Fruit fly (Drosophila melanogaster) whole organism: ENCODE results near the gene slmb.

ENCODE experiments used
- CG8478 ChIP-seq: fragments of >200 bp; optimal IDR thresholded peaks from 2 replicates; lab custom pipeline; 2018; ENCODE audit warnings: inconsistent platforms
- Dll ChIP-seq: fragments of >200 bp; optimal IDR thresholded peaks from 2 replicates; lab custom pipeline; 2017
- EcR ChIP-seq, 2 experiments: fragments of >200 bp; optimal IDR thresholded peaks; 2 replicates each; lab custom pipeline; 2017; ENCODE audit warnings: missing biosample characterization in 2 of 2, missing genetic modification characterization in 2 of 2, missing genetic modification reagents in 2 of 2
- pan ChIP-seq: fragments of >200 bp; optimal IDR thresholded peaks from 2 replicates; lab custom pipeline; 2017
- psq ChIP-seq: fragments of >200 bp; optimal IDR thresholded peaks from 2 replicates; lab custom pipeline; 2017
- usp ChIP-seq: fragments of >200 bp; optimal IDR thresholded peaks from 2 replicates; lab custom pipeline; 2017; ENCODE audit warnings: missing biosample characterization, missing genetic modification characterization, mixed read lengths

Gene slmb

DNA sequence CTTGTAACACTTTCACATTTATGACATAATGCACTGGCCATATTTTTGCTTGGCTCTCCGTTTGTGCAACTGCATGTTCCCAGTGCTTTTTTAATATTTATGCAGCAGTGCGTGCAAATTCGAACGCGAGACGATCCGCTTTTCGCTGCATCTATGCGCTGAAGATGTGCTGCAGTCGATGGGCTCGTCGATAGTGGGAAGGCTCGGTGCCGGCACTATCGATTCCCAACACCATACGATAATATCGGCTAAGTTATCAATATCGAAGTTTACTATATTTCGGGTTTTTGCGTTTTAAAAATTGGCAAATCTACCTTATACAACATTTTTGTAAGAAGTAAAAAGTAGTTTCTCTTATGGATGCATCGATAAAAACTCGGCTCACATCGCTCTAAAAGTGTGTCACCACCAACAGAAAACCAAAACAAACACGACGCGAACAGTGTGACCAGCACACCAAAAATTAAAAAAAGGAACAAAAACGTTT, 29.6 kb downstream of the slmb start, which contains the start of gene RhoGAP93B:
Gene RhoGAP93B (minus strand): TSS at position 197 of the 487 bp plus-strand sequence.
- TF ChIP-seq usp (GFP tag; lab: Kevin White, UChicago): no peak
- TF ChIP-seq EcR (GFP tag; optimal IDR thresholded peaks at IDR 0.05; lab: Kevin White, UChicago): no peak
- no peak for TF ChIP-seq CG8478 (lab: Kevin White, UChicago)
- no peak for TF ChIP-seq Dll (lab: Kevin White, UChicago)
- no peak for TF ChIP-seq psq (lab: Kevin White, UChicago)
- TF ChIP-seq pan (lab: Kevin White, UChicago): no peak

DNA sequence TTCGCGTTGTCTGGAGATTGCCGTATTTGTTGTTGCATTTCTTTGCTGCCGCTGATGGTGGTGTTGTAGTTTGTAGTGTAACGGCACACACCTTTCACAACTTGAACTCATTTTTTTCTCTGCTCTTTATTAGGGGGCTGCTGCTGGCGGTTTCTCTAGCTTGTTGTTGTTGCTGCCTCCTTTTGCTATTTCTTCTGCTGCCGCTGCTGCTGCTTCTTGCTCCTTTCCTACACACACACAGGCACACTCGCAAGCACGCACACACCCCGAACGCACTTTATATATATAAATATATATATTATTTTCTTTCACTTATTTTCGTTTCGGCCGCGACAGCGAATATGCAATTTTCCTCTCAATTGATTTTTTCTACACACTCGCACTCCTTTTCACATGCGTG, 30.1 kb downstream of the slmb start:
- TF ChIP-seq Dll (lab: Kevin White, UChicago): no peak
- no peak for TF ChIP-seq usp (GFP tag; lab: Kevin White, UChicago)
- TF ChIP-seq pan (lab: Kevin White, UChicago): no peak
- no peak for TF ChIP-seq CG8478 (lab: Kevin White, UChicago)
- no peak for TF ChIP-seq EcR (GFP tag; optimal IDR thresholded peaks at IDR 0.05; lab: Kevin White, UChicago)
- TF ChIP-seq psq (lab: Kevin White, UChicago): no peak

DNA sequence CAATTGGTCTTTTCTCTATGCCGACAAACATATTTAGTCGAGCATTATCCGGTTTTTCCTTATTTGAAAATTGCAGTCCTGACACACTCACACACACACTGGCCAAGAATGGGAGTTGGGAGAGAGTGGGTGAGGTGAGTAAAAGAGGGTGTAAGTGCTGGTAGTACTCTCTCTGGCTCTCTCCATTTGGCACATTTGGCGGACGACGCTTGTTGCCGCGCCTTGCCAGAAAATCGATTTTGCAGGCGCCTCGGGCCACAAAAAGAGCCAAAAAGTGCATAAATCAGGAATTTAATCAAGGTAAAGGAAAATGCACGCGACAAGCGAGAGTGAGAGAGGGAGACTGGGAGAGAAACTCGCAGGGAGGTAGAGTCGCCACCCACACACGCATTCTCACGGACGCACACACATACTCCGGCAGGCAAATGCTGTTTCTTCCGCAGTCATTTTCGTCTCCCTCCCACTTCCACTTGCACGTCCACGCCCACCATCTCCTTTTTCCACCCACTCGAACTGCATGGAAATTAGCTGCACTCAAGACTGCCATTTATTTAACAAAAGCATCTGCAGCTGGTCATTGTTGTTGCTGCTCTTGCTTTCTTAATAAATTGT, 30.6 kb downstream of the slmb start:
- TF ChIP-seq usp (GFP tag; lab: Kevin White, UChicago) (no peak), psq (lab: Kevin White, UChicago) (no peak), EcR (GFP tag; optimal IDR thresholded peaks at IDR 0.05; lab: Kevin White, UChicago) (no peak), Dll (lab: Kevin White, UChicago) (no peak), pan (lab: Kevin White, UChicago) (no peak), CG8478 (lab: Kevin White, UChicago) (no peak)

DNA sequence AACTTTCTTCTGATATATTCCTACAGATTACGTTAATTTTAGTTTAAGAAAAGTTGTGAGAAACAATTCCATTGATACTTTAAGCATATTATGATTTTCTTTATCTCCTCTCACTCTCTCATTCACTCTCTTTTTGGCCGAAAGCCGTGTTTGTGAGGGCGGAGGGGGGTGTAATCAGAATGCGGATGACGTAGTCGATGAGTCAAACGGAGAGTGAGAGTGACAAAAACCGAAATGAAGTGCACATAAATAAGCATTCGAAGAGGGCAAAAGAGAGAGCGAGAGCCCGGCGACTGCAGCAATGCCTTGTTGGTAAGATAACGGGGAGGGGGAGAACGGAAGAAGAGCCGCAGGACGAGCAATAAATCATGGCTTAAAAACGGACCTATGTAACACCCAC, 33.0 kb downstream of the slmb start:
- no peak for TF ChIP-seq usp (GFP tag; lab: Kevin White, UChicago)
- no peak for TF ChIP-seq CG8478 (lab: Kevin White, UChicago)

DNA sequence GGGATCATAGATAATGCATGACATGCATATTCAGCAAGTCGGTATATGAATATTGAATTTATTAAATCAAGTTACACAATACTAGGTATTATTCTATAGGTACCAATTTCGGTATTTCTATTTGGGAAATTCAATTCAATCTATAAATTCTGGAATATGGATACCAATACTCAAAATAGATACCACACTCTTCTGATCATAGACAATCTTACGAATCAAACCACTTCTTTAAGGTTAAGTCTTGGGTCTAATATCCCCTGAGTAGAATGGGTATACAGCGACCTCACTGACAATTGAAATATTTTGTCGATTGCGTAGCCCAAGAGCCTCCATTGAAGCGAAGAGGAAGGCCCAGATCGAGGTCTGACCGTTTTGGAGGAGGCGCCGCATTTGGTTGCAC, 34.5 kb downstream of the slmb start:
- no peak for TF ChIP-seq psq (lab: Kevin White, UChicago)
- TF ChIP-seq usp (GFP tag; lab: Kevin White, UChicago): no peak
- TF ChIP-seq CG8478 (lab: Kevin White, UChicago): no peak
- TF ChIP-seq EcR (GFP tag; optimal IDR thresholded peaks at IDR 0.05; lab: Kevin White, UChicago): no peak
- no peak for TF ChIP-seq Dll (lab: Kevin White, UChicago)
- no peak for TF ChIP-seq pan (lab: Kevin White, UChicago)

DNA sequence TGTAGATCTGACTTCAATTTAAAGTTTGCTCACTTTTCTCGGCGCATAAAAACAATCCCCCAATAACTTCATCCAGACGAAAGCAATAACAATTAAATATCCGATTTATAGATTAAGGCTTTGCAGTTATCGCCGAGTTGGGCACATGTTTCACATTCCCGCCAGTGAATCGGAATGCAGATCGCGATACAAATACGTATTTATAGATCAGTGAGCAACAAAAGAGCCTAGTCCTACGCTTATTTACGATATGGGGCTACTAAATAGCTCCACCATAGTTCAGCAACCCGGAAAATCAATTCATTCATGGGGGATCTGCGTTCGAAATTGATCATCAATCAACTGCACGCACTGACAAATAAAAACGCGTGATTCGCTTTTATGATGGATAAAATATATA, 35.2 kb downstream of the slmb start:
- TF ChIP-seq EcR (GFP tag; optimal IDR thresholded peaks at IDR 0.05; lab: Kevin White, UChicago) (no peak), CG8478 (lab: Kevin White, UChicago) (no peak), Dll (lab: Kevin White, UChicago) (no peak), usp (GFP tag; lab: Kevin White, UChicago) (no peak), psq (lab: Kevin White, UChicago) (no peak), pan (lab: Kevin White, UChicago) (no peak)

DNA sequence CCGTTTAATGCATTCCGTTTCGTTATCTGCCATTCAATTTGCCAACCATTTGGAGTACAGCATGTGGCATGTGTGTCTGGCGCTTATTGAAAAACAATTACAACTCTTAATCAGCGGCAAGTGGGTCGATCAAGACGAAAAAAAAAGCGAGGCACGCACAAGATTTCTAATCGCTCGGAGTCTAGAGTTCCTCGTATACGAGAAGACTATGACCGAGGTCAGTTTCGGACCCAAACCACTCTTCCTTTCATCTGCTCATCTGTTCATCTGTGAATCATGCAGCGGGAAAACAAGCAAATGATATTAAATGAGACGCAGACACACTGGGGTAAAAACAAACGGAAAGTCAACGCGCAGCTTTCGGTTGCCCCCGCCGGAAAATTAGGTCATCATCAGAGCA, 35.8 kb downstream of the slmb start:
- TF ChIP-seq Dll (lab: Kevin White, UChicago) (no peak), pan (lab: Kevin White, UChicago) (no peak), EcR (GFP tag; optimal IDR thresholded peaks at IDR 0.05; lab: Kevin White, UChicago) (no peak)

DNA sequence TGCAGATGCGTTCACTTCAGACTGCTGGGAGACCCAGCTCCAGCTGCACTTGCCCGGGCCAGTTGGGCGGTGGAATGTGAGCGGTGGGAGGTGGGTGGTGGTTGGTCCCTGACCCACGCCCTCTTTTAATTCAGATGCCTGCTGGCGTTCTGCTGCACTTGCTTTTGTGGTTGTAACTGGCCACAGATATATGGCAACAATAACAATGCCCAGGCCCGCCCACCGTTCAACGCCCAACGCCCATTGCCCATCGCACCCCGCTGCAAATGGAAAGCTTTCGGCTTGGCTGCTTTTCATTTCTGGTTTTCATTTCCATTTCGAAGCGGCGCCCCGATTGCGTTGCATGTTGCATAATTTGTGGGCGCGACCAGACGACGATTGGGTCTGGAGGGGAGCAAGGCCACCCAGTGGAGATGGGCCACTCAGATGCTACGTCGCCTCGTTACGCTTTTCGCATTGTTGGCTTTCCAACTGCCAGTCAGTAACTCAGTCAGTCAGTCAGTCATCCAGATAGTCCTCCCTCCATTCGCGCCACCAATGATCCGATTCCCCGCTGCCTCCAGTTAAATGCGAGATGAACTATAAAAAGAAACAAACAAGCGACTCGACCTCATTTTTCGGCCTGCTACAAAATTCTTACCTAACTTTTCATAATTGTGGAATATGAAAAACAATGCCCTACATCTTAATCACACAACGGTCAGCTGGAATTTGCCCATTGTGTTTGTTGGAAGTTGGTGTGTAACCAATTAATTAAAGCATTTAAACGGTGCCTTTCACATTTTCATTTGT, 36.9 kb downstream of the slmb start:
- TF ChIP-seq usp (GFP tag; lab: Kevin White, UChicago) (no peak), pan (lab: Kevin White, UChicago) (no peak), CG8478 (lab: Kevin White, UChicago) (no peak), EcR (GFP tag; optimal IDR thresholded peaks at IDR 0.05; lab: Kevin White, UChicago) (no peak), Dll (lab: Kevin White, UChicago) (no peak), psq (lab: Kevin White, UChicago) (no peak)

DNA sequence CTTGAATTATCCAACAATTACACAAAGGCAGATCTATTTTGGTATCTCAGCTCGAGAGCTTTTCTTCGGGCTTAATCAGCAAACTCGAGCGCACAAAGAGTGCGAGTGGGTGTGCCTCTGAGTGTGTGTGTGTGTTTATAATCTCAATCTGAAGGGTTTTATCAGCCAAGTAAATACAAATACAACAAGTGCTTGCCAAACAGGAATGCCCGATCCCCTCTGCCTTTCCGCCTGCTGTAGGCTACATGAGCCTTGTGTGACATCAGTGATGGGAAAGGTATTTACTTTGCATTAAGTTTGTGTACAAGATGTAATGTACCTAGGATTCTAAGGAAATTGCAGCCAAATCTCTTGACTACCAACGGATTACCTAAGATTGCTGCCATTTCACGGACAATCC, 37.9 kb downstream of the slmb start:
- TF ChIP-seq EcR (GFP tag; optimal IDR thresholded peaks at IDR 0.05; lab: Kevin White, UChicago) (no peak), CG8478 (lab: Kevin White, UChicago) (no peak), pan (lab: Kevin White, UChicago) (no peak), psq (lab: Kevin White, UChicago) (no peak), usp (GFP tag; lab: Kevin White, UChicago) (no peak)

DNA sequence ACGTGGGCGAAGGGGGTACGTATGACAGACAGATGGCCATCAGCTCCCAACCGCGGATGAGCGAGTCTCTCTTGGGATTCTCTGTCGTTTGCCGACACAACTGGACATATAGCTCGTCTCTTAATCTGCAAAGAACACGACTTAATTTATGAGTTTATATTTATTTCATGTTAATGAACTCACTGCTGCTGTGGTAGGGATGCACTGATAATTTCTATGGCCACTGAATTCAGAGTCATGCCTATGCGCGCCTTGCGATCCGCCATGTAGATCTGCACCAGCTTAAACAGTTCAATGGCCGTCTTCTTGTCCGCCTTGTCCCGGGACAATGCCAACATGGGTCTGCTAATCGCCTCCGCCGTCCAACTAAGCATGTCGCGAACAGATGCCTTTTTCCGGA, 42.3 kb downstream of the slmb start:
- no peak for TF ChIP-seq usp (GFP tag; lab: Kevin White, UChicago)
- no peak for TF ChIP-seq Dll (lab: Kevin White, UChicago)
- no peak for TF ChIP-seq CG8478 (lab: Kevin White, UChicago)
- TF ChIP-seq EcR (GFP tag; optimal IDR thresholded peaks at IDR 0.05; lab: Kevin White, UChicago): no peak
- TF ChIP-seq psq (lab: Kevin White, UChicago): no peak
- TF ChIP-seq pan (lab: Kevin White, UChicago): no peak

DNA sequence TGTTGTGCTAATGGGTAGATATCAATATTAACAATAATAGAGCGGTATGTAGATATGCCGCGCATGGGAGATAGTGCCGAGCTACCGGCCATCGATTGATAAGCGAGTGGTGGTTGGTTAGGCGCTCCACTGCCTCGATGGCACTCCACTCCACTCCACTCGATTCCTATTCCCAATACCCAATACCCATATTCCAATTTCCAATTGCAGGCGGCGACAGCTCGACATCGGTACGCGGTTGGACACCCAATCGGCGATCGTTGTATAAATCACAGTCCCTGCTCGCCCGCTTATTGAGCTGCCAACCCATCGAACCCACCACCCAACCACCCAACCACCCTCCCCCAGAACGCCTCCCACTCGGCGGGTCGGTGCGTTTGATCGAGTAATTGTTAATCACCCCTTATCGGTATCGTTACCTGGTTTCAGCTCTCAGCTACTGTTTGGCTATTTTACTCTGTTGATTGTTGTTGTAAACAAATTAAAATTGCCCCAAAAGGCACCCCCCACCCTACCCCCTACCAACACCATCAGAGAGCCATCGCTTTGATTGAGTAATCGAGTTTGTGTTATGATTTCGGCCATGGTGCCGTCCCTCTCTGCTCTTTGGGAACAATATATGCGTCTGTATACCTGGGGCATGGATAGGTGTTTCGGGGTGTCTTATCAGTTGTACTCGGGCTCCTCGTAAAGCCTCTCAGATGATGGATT, 46.3 kb downstream of the slmb start, which contains the start of gene HHEX:
Gene HHEX (minus strand): TSS at position 51 of the 711 bp plus-strand sequence.
- no peak for TF ChIP-seq usp (GFP tag; lab: Kevin White, UChicago)
- no peak for TF ChIP-seq psq (lab: Kevin White, UChicago)
- no peak for TF ChIP-seq Dll (lab: Kevin White, UChicago)
- TF ChIP-seq CG8478 (lab: Kevin White, UChicago): no peak
- TF ChIP-seq pan (lab: Kevin White, UChicago): no peak
- no peak for TF ChIP-seq EcR (GFP tag; optimal IDR thresholded peaks at IDR 0.05; lab: Kevin White, UChicago)
